Worm (Caenorhabditis elegans): ENCODE results near the gene W02H3.3.

W02H3.3 gene

ce11 chrX:11061904-11062303 is 36.1 kb downstream of the W02H3.3 start, which contains the start of gene lpr-5:
TSS of gene lpr-5 (plus strand) at chrX:11062123.
- TF ChIP-seq daf-16 (GFP tag; optimal IDR thresholded peaks at IDR 0.05) = no peak
- TF ChIP-seq daf-16 (tag; optimal IDR thresholded peaks at IDR 0.05) = no peak
- TF ChIP-seq R02D3.7 (tag; optimal IDR thresholded peaks at IDR 0.05) = no peak
- TF ChIP-seq nhr-102 (tag; optimal IDR thresholded peaks at IDR 0.05) = no peak
- no peak for TF ChIP-seq nhr-111 (GFP tag; optimal IDR thresholded peaks at IDR 0.05)
- no peak for TF ChIP-seq nhr-76 (tag; optimal IDR thresholded peaks at IDR 0.05)
- TF ChIP-seq php-3 (GFP tag; IDR thresholded peaks at IDR 0.05) = no peak
- TF ChIP-seq saeg-2 (GFP tag; IDR thresholded peaks at IDR 0.05) = no peak
- TF ChIP-seq mxl-3 (GFP tag; optimal IDR thresholded peaks at IDR 0.05) = no peak
- TF ChIP-seq pha-4 (GFP tag; IDR thresholded peaks at IDR 0.05) = no peak
- no peak for TF ChIP-seq pha-4 (tag; optimal IDR thresholded peaks at IDR 0.05)
- TF ChIP-seq unc-39 (tag; optimal IDR thresholded peaks at IDR 0.05) = no peak
- no peak for TF ChIP-seq dmd-8 (GFP tag; IDR thresholded peaks at IDR 0.05)
- TF ChIP-seq ceh-20 (GFP tag; IDR thresholded peaks at IDR 0.05) = no peak
- no peak for TF ChIP-seq madf-5 (GFP tag; IDR thresholded peaks at IDR 0.05)

DNA sequence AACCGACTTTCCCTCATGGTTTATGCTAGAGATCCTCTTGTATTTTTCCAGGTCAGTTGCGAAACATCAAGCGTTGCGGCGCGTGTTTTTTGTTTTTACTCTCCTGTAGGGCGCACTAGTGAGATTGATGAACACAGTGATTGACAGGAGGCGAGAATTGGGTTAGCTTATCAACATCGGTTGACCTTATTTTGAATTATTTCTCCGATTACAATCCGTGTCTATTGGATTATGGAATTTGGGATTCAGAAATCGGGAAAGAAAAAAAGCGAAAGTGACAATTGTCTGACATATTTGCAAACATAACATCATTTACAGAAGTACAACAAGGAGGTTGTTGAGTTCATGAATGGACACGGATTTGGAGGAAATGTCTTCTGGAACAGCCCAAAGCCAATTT is 37.0 kb downstream of the W02H3.3 start:
- TF ChIP-seq hlh-30 (tag; optimal IDR thresholded peaks at IDR 0.05; ENCODE audit: insufficient read depth) = peak; percentile 1
- no peak for TF ChIP-seq daf-8 (GFP tag; IDR thresholded peaks at IDR 0.05)
- TF ChIP-seq egl-43 (GFP tag; IDR thresholded peaks at IDR 0.05) = no peak
- TF ChIP-seq mxl-3 (GFP tag; optimal IDR thresholded peaks at IDR 0.05) = peak; percentile 4
- no peak for TF ChIP-seq zip-2 (tag; optimal IDR thresholded peaks at IDR 0.05)
- peak; percentile 31 for TF ChIP-seq nhr-28 (tag; optimal IDR thresholded peaks at IDR 0.05)
- TF ChIP-seq zfp-3 (GFP tag; conservative IDR thresholded peaks at IDR 0.05) = no peak
- TF ChIP-seq dmd-6 (GFP tag; IDR thresholded peaks at IDR 0.05) = no peak

DNA sequence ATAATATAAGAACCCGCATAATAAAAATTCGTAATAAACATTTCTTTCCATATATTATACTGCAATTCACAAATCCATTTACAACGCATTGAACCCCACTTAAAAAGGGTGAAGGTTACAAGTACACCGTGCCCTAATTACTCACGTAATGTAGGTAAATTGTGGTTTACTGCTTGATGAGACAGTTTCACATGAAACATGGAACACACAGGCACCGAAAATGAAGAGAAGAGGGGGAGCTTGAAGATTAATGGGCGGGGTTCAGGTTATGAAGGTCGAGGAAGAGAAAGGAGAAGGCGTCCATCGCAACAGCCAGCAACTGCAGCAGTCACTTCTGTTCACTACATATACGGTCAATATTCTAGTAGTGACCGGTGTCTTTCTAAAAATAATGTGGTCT is 38.2 kb downstream of the W02H3.3 start, which contains the start of gene lpr-6:
TSS of gene lpr-6 (plus strand) at position 251 of the 400 bp plus-strand sequence.
- TF ChIP-seq lin-39 (tag; optimal IDR thresholded peaks at IDR 0.05) = no peak
- no peak for TF ChIP-seq Y75B8A.6 (GFP tag; IDR thresholded peaks at IDR 0.05)
- no peak for TF ChIP-seq ceh-44 (GFP tag; IDR thresholded peaks at IDR 0.05)
- no peak for TF ChIP-seq lin-13 (GFP tag; optimal IDR thresholded peaks at IDR 0.05)
- no peak for TF ChIP-seq cey-2 (tag; optimal IDR thresholded peaks at IDR 0.05; ENCODE audit: borderline replicate concordance, insufficient read depth)
- TF ChIP-seq pqm-1 (tag; optimal IDR thresholded peaks at IDR 0.05) = no peak
- TF ChIP-seq lsy-2 (tag; optimal IDR thresholded peaks at IDR 0.05) = no peak
- TF ChIP-seq nhr-237 (tag; optimal IDR thresholded peaks at IDR 0.05) = no peak
- TF ChIP-seq fos-1 (tag; optimal IDR thresholded peaks at IDR 0.05) = no peak
- TF ChIP-seq pha-4 (GFP tag; IDR thresholded peaks at IDR 0.05) = no peak
- TF ChIP-seq pha-4 (tag; optimal IDR thresholded peaks at IDR 0.05) = no peak
- no peak for TF ChIP-seq hmg-1.1 (GFP tag; IDR thresholded peaks at IDR 0.05)
- peak; percentile 35; the same call in 1 of the 2 replicates for TF ChIP-seq T26A8.4 (GFP tag; IDR thresholded peaks at IDR 0.05)
- TF ChIP-seq lin-1 (GFP tag; IDR thresholded peaks at IDR 0.05) = no peak
- TF ChIP-seq lir-3 (tag; optimal IDR thresholded peaks at IDR 0.05) = no peak
- TF ChIP-seq attf-4 (tag; optimal IDR thresholded peaks at IDR 0.05) = no peak
- TF ChIP-seq tag-97 (GFP tag; IDR thresholded peaks at IDR 0.05) = 0 out of 2 replicates have a peak, but pooled peaks have one; percentile 17
- no peak for TF ChIP-seq unc-130 (GFP tag; optimal IDR thresholded peaks at IDR 0.05)
- TF ChIP-seq hlh-11 (tag; optimal IDR thresholded peaks at IDR 0.05) = peak; percentile 22
- TF ChIP-seq ceh-32 (tag; optimal IDR thresholded peaks at IDR 0.05; ENCODE audit: poor library complexity) = no peak
- no peak for TF ChIP-seq daf-19 (GFP tag; conservative IDR thresholded peaks at IDR 0.05)
- TF ChIP-seq zag-1 (tag; optimal IDR thresholded peaks at IDR 0.05) = no peak
- no peak for TF ChIP-seq ceh-62 (tag; optimal IDR thresholded peaks at IDR 0.05)
- TF ChIP-seq Y48G9A.11 (GFP tag; IDR thresholded peaks at IDR 0.05) = no peak
- TF ChIP-seq arid-1 (GFP tag; conservative IDR thresholded peaks at IDR 0.05) = no peak
- no peak for TF ChIP-seq madf-9 (GFP tag; conservative IDR thresholded peaks at IDR 0.05)
- no peak for TF ChIP-seq hif-1 (tag; optimal IDR thresholded peaks at IDR 0.05)
- no peak for TF ChIP-seq nhr-28 (tag; optimal IDR thresholded peaks at IDR 0.05)
- TF ChIP-seq tra-1 (GFP tag; IDR thresholded peaks at IDR 0.05) = no peak
- no peak for TF ChIP-seq nhr-48 (tag; optimal IDR thresholded peaks at IDR 0.05)
- no peak for TF ChIP-seq ama-1 (optimal IDR thresholded peaks at IDR 0.05)

Data from whole organism, L4 larva.